Worm (Caenorhabditis elegans) whole organism, late embryonic: ENCODE measurements around the gene dmd-8.
A peak's percentile ranks its signal among the peaks of the same experiment; 100 is the strongest.

Source experiments
- C08G9.2 ChIP-seq: sonication (generic microtip); optimal IDR thresholded peaks from 2 replicates; lab custom pipeline; 2016; ENCODE audit warnings: mild to moderate bottlenecking, missing genetic modification characterization, moderate library complexity, missing compliant biosample characterization
- C38D4.7 ChIP-seq: fragments of 200-800 bp; sonication (Bioruptor generic); optimal IDR thresholded peaks from 2 replicates; lab custom pipeline; 2018; ENCODE audit warnings: mild to moderate bottlenecking, missing genetic modification characterization, moderate library complexity, missing compliant biosample characterization
- K02D7.2 ChIP-seq: sonication (generic microtip); optimal IDR thresholded peaks from 2 replicates; lab custom pipeline; 2017; ENCODE audit warnings: mild to moderate bottlenecking, missing genetic modification characterization, missing compliant biosample characterization
- K09A11.1 ChIP-seq: sonication (generic microtip); optimal IDR thresholded peaks from 2 replicates; lab custom pipeline; 2017; ENCODE audit warnings: antibody characterized with exemption, mild to moderate bottlenecking, missing genetic modification characterization, missing compliant biosample characterization; ENCODE audit not compliant: insufficient read depth
- T23F11.4 ChIP-seq: fragments of 200-800 bp; sonication (Bioruptor generic); optimal IDR thresholded peaks from 2 replicates; lab custom pipeline; 2018; ENCODE audit warnings: mild to moderate bottlenecking, missing genetic modification characterization, missing compliant biosample characterization
- Y22D7AL.16 ChIP-seq: sonication (generic microtip); optimal IDR thresholded peaks from 2 replicates; lab custom pipeline; 2016; ENCODE audit warnings: missing genetic modification characterization, missing compliant biosample characterization
- ama-1 ChIP-seq: fragments of 150-350 bp; optimal IDR thresholded peaks from 2 replicates; lab custom pipeline; 2014
- ceh-14 ChIP-seq: sonication (generic microtip); optimal IDR thresholded peaks from 2 replicates; lab custom pipeline; 2016; ENCODE audit warnings: missing genotype, missing genetic modification characterization, missing compliant biosample characterization
- ceh-22 ChIP-seq: sonication (generic microtip); optimal IDR thresholded peaks from 2 replicates; lab custom pipeline; 2017; ENCODE audit warnings: missing biosample characterization, missing genetic modification characterization
- ceh-45 ChIP-seq: fragments of 200-800 bp; sonication (Bioruptor generic); IDR thresholded peaks from 2 replicates; pipeline ENCODE4 v1.3.6; 2022; ENCODE audit warnings: missing genetic modification reagents, missing genetic modification characterization, missing compliant biosample characterization
- ceh-6 ChIP-seq: fragments of 200-800 bp; sonication (Bioruptor generic); optimal IDR thresholded peaks from 2 replicates; lab custom pipeline; 2018; ENCODE audit warnings: mild to moderate bottlenecking, missing genetic modification characterization, missing compliant biosample characterization
- ceh-9 ChIP-seq: sonication (generic microtip); optimal IDR thresholded peaks from 2 replicates; lab custom pipeline; 2016; ENCODE audit warnings: mild to moderate bottlenecking, missing genetic modification characterization, inconsistent platforms, missing compliant biosample characterization
- che-1 ChIP-seq: sonication (generic microtip); optimal IDR thresholded peaks from 2 replicates; lab custom pipeline; 2016; ENCODE audit warnings: mild to moderate bottlenecking, missing genetic modification characterization, missing compliant biosample characterization
- dmd-4 ChIP-seq: sonication (generic microtip); optimal IDR thresholded peaks from 2 replicates; lab custom pipeline; 2016; ENCODE audit warnings: borderline replicate concordance, missing genetic modification characterization, missing compliant biosample characterization
- elt-2 ChIP-seq: sonication (generic microtip); optimal IDR thresholded peaks from 2 replicates; lab custom pipeline; 2016; ENCODE audit warnings: missing genetic modification reagents, missing genetic modification characterization, missing compliant biosample characterization
- elt-4 ChIP-seq: sonication (generic microtip); optimal IDR thresholded peaks from 2 replicates; lab custom pipeline; 2016; ENCODE audit warnings: missing genetic modification characterization, missing compliant biosample characterization
- eyg-1 ChIP-seq: sonication (generic microtip); optimal IDR thresholded peaks from 2 replicates; lab custom pipeline; 2016; ENCODE audit warnings: missing genotype, missing genetic modification characterization, missing compliant biosample characterization
- fkh-10 ChIP-seq: fragments of 150-350 bp; optimal IDR thresholded peaks from 2 replicates; lab custom pipeline; 2014; ENCODE audit warnings: missing biosample characterization, missing genetic modification reagents, missing genetic modification characterization
- fkh-6 ChIP-seq: sonication (generic microtip); optimal IDR thresholded peaks from 2 replicates; lab custom pipeline; 2016; ENCODE audit warnings: missing genetic modification characterization, missing compliant biosample characterization
- hlh-15 ChIP-seq: sonication (generic microtip); optimal IDR thresholded peaks from 2 replicates; lab custom pipeline; 2016; ENCODE audit warnings: missing genetic modification characterization, missing compliant biosample characterization
- hlh-30 ChIP-seq: sonication (generic microtip); optimal IDR thresholded peaks from 2 replicates; lab custom pipeline; 2017; ENCODE audit warnings: antibody characterized with exemption, missing genetic modification characterization, missing compliant biosample characterization; ENCODE audit not compliant: insufficient read depth
- hlh-8 ChIP-seq: sonication (generic microtip); optimal IDR thresholded peaks from 2 replicates; lab custom pipeline; 2016; ENCODE audit warnings: missing genotype, missing genetic modification characterization, missing compliant biosample characterization
- madf-2 ChIP-seq: sonication (generic microtip); optimal IDR thresholded peaks from 2 replicates; lab custom pipeline; 2017; ENCODE audit warnings: missing genetic modification characterization, missing compliant biosample characterization
- mec-3 ChIP-seq: sonication (generic microtip); optimal IDR thresholded peaks from 2 replicates; lab custom pipeline; 2016; ENCODE audit warnings: borderline replicate concordance, missing genetic modification characterization, missing compliant biosample characterization
- nfya-1 ChIP-seq: sonication (generic microtip); optimal IDR thresholded peaks from 2 replicates; lab custom pipeline; 2017; ENCODE audit warnings: missing genetic modification characterization, mild to moderate bottlenecking, missing compliant biosample characterization, antibody characterized with exemption, moderate library complexity
- nhr-232 ChIP-seq: sonication (generic microtip); optimal IDR thresholded peaks from 2 replicates; lab custom pipeline; 2016; ENCODE audit warnings: missing genetic modification characterization, missing compliant biosample characterization
- npax-4 ChIP-seq: sonication (generic microtip); optimal IDR thresholded peaks from 2 replicates; lab custom pipeline; 2016; ENCODE audit warnings: missing genetic modification characterization, missing compliant biosample characterization
- odd-2 ChIP-seq: sonication (generic microtip); optimal IDR thresholded peaks from 2 replicates; lab custom pipeline; 2017; ENCODE audit warnings: antibody characterized with exemption, mild to moderate bottlenecking, missing genetic modification characterization, missing compliant biosample characterization
- pat-9 ChIP-seq: fragments of 200-800 bp; sonication (Bioruptor generic); optimal IDR thresholded peaks from 2 replicates; lab custom pipeline; 2018; ENCODE audit warnings: mild to moderate bottlenecking, missing genetic modification characterization, moderate library complexity, missing compliant biosample characterization
- pha-2 ChIP-seq: sonication (generic microtip); optimal IDR thresholded peaks from 2 replicates; lab custom pipeline; 2017; ENCODE audit warnings: mild to moderate bottlenecking, missing genetic modification characterization, missing compliant biosample characterization
- pha-4 ChIP-seq: fragments of 150-350 bp; optimal IDR thresholded peaks from 2 replicates; lab custom pipeline; 2018; ENCODE audit warnings: missing biosample characterization, missing genetic modification reagents, missing genetic modification characterization
- rnt-1 ChIP-seq: sonication (generic microtip); optimal IDR thresholded peaks from 2 replicates; lab custom pipeline; 2016; ENCODE audit warnings: missing genetic modification characterization, missing compliant biosample characterization
- sdc-2 ChIP-seq: sonication (generic microtip); optimal IDR thresholded peaks from 2 replicates; lab custom pipeline; 2016; ENCODE audit warnings: missing genotype, missing genetic modification characterization, missing compliant biosample characterization
- sox-2 ChIP-seq: fragments of 200-800 bp; sonication (Bioruptor generic); IDR thresholded peaks from 2 replicates; pipeline ENCODE4 v1.3.6; 2022; ENCODE audit warnings: missing genetic modification reagents, missing genetic modification characterization, missing compliant biosample characterization
- sox-4 ChIP-seq: sonication (generic microtip); optimal IDR thresholded peaks from 2 replicates; lab custom pipeline; 2017; ENCODE audit warnings: mild to moderate bottlenecking, missing genetic modification characterization, inconsistent platforms, missing compliant biosample characterization
- tbx-2 ChIP-seq: sonication (generic microtip); optimal IDR thresholded peaks from 2 replicates; lab custom pipeline; 2016; ENCODE audit warnings: missing genetic modification characterization, missing compliant biosample characterization
- ttx-3 ChIP-seq: sonication (generic microtip); optimal IDR thresholded peaks from 2 replicates; lab custom pipeline; 2016; ENCODE audit warnings: missing genetic modification reagents, missing genetic modification characterization, missing compliant biosample characterization
- unc-55 ChIP-seq: sonication (generic microtip); optimal IDR thresholded peaks from 2 replicates; lab custom pipeline; 2017; ENCODE audit warnings: missing biosample characterization, missing genetic modification reagents, missing genetic modification characterization
- unc-86 ChIP-seq: sonication (generic microtip); optimal IDR thresholded peaks from 2 replicates; lab custom pipeline; 2016; ENCODE audit warnings: missing genetic modification characterization, missing compliant biosample characterization
- zip-5 ChIP-seq: sonication (generic microtip); optimal IDR thresholded peaks from 2 replicates; lab custom pipeline; 2016; ENCODE audit warnings: missing genetic modification characterization, missing compliant biosample characterization
- ztf-16 ChIP-seq: sonication (generic microtip); optimal IDR thresholded peaks from 2 replicates; lab custom pipeline; 2017; ENCODE audit warnings: missing genetic modification characterization, missing compliant biosample characterization

The dmd-8 gene

DNA sequence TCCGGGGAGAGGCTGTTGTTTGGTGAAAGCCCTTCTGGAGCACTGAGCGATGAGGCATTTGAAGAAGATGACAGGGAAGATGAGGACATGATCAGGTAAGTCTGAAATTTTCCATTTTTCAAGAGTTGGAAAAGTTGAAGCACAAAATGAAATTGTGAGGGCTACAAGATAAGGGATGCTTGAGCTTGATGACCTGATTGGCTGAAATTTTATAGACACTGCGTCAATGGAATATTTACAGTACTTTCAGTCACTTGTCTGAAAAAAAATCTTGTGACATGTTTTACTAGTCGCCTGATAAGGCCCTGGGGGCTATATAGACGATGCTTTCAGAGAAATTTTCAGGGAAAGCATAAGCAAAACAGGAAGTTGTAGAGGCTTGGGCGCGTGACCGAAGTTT, at the start of gene dmd-8:
dmd-8 (minus strand) TSS at position 101 of the 400 bp plus-strand sequence.
- TF ChIP-seq nfya-1 (tag; lab: Kevin White, UChicago) (no peak), unc-55 (GFP tag; lab: Kevin White, UChicago) (no peak), sdc-2 (no peak), npax-4 (tag; lab: Kevin White, UChicago) (no peak), T23F11.4 (GFP tag; lab: Kevin White, UChicago) (no peak), ceh-22 (tag; lab: Kevin White, UChicago) (no peak), eyg-1 (no peak), unc-86 (tag; lab: Kevin White, UChicago) (no peak), fkh-10 (GFP tag; lab: Kevin White, UChicago) (no peak), dmd-4 (tag; lab: Kevin White, UChicago) (no peak), C08G9.2 (tag; lab: Kevin White, UChicago) (no peak), ama-1 (lab: Kevin White, UChicago) (no peak)

DNA sequence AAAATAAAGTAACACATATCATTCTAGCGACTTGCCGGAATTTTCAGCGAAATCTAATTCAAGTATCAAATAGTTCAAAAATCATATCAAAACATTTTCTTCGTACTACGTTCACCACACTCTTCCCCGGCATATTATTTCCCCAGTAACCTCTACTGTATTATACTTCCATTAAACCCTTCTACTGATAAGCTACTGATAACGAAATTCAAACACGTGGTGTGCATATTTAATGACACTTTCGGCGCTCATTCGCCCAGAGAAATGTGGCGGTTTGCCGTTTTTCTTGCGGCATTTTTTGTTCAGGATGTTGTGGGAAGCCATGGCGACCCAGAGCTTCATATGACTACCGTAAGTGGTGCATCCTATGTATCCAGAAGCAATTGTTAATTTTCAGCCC, 49.2 kb upstream of the dmd-8 start, which contains the start of gene lipl-5:
lipl-5 (plus strand) TSS at position 259 of the 400 bp plus-strand sequence.
- TF ChIP-seq elt-4 (tag; lab: Kevin White, UChicago) = no peak
- TF ChIP-seq elt-2 (tag; lab: Kevin White, UChicago) = peak; percentile 59

DNA sequence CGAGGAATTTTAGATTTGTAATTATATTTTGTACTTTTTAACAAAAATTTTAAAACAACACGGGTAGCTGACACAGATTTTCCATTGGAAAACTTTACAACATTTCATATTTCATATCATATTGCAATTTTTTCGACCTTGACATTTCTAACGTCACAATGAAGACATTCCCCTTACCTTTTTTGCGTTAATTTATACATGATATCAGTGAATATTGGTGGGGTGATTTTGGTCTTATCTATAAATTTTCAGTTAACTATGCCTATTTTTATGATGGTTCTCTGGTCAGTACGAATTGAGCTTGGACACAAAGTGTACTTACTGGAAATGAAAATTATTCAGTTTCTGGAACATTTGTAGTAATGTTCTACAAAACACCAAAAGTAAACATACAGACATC, 48.3 kb upstream of the dmd-8 start:
- TF ChIP-seq nfya-1 (tag; lab: Kevin White, UChicago) (no peak), ceh-22 (tag; lab: Kevin White, UChicago) (no peak), ama-1 (lab: Kevin White, UChicago) (no peak), sox-2 (no peak), sox-4 (no peak), ttx-3 (no peak), ceh-45 (no peak), sdc-2 (no peak), ztf-16 (tag; lab: Kevin White, UChicago) (no peak), pha-2 (tag; lab: Kevin White, UChicago) (no peak), che-1 (no peak), pha-4 (tag; lab: Kevin White, UChicago) (no peak), ceh-14 (no peak), odd-2 (tag; lab: Kevin White, UChicago) (no peak), fkh-6 (tag; lab: Kevin White, UChicago) (no peak), C38D4.7 (GFP tag; lab: Kevin White, UChicago) (no peak)
- TF ChIP-seq, all 69 proteins: peak for 0

DNA sequence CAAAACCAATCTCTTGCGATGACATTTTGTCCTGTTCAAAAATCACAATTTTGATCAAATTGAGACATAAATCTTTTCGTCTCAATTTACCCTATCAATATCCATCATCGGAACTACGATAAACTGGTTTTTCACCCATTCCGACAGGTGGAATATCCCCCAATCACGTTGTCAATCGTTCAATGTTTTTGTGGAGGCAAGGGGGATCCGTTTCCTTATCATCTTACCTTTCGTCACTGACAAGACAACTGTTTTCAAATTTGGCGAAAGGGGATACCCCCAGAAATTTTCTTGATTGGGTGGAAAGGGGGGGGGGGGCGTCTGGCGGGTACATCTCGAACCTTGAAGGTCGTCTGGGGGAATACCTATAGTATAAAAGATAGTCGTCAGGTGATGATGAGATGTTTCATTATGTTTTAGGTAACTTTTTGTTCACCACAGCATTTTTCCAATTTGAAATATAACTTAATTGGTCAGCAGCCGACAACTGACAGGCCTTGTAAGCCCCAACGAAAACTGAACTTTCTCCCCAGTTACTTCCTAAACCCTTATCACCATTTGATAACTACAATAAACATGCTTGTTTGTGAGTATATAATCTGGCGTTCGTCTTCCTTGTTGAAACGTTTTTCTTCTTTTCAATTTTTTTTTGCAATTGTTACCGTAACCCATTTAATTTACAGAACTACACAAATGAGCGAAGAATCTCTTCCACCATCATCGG, 45.1 kb upstream of the dmd-8 start, which contains the start of gene ZK6.8:
ZK6.8 (plus strand) TSS at position 682 of the 724 bp plus-strand sequence.
- TF ChIP-seq eyg-1 (no peak), K09A11.1 (no peak), zip-5 (tag; lab: Kevin White, UChicago) (no peak), pha-4 (tag; lab: Kevin White, UChicago) (no peak), ceh-14 (no peak), mec-3 (no peak), hlh-30 (tag; lab: Kevin White, UChicago) (no peak), Y22D7AL.16 (no peak), ceh-6 (GFP tag; lab: Kevin White, UChicago) (no peak), hlh-15 (tag; lab: Kevin White, UChicago) (no peak), K02D7.2 (tag; lab: Kevin White, UChicago) (no peak), rnt-1 (tag; lab: Kevin White, UChicago) (no peak), hlh-8 (tag; lab: Kevin White, UChicago) (no peak), unc-86 (tag; lab: Kevin White, UChicago) (no peak), ceh-9 (no peak), tbx-2 (tag; lab: Kevin White, UChicago) (no peak), T23F11.4 (GFP tag; lab: Kevin White, UChicago) (no peak), nhr-232 (tag; lab: Kevin White, UChicago) (no peak), pat-9 (no peak), madf-2 (tag; lab: Kevin White, UChicago) (no peak)
- TF ChIP-seq, all 69 proteins: peak for 0
